Worm (Caenorhabditis elegans) whole organism, late embryonic: Measurements from ENCODE around the gene F20D12.12.

Source experiments
- Y22D7AL.16 ChIP-seq: sonication (generic microtip); optimal IDR thresholded peaks from 2 replicates; lab custom pipeline; 2016; ENCODE audit warnings: missing genetic modification characterization, missing compliant biosample characterization
- ceh-18 ChIP-seq: sonication (generic microtip); optimal IDR thresholded peaks from 2 replicates; lab custom pipeline; 2016; ENCODE audit warnings: missing genetic modification characterization, missing compliant biosample characterization
- ceh-2 ChIP-seq: sonication (generic microtip); optimal IDR thresholded peaks from 2 replicates; lab custom pipeline; 2016; ENCODE audit warnings: missing genotype, missing genetic modification characterization, missing compliant biosample characterization
- ceh-22 ChIP-seq: sonication (generic microtip); optimal IDR thresholded peaks from 2 replicates; lab custom pipeline; 2017; ENCODE audit warnings: missing biosample characterization, missing genetic modification characterization
- ceh-30 ChIP-seq: fragments of 150-350 bp; optimal IDR thresholded peaks from 2 replicates; lab custom pipeline; 2014; ENCODE audit warnings: missing biosample characterization, missing genetic modification characterization
- ceh-31 ChIP-seq: sonication (generic microtip); optimal IDR thresholded peaks from 2 replicates; lab custom pipeline; 2016; ENCODE audit warnings: missing genetic modification characterization, missing compliant biosample characterization
- ceh-34 ChIP-seq: sonication (generic microtip); optimal IDR thresholded peaks from 2 replicates; lab custom pipeline; 2016; ENCODE audit warnings: mild to moderate bottlenecking, missing genetic modification characterization, missing compliant biosample characterization
- ceh-45 ChIP-seq: fragments of 200-800 bp; sonication (Bioruptor generic); IDR thresholded peaks from 2 replicates; pipeline ENCODE4 v1.3.6; 2022; ENCODE audit warnings: missing genetic modification reagents, missing genetic modification characterization, missing compliant biosample characterization
- ceh-48 ChIP-seq: sonication (generic microtip); optimal IDR thresholded peaks from 2 replicates; lab custom pipeline; 2016; ENCODE audit warnings: missing genetic modification characterization, inconsistent platforms, missing compliant biosample characterization
- che-1 ChIP-seq: sonication (generic microtip); optimal IDR thresholded peaks from 2 replicates; lab custom pipeline; 2016; ENCODE audit warnings: mild to moderate bottlenecking, missing genetic modification characterization, missing compliant biosample characterization
- dve-1 ChIP-seq: sonication (generic microtip); optimal IDR thresholded peaks from 2 replicates; lab custom pipeline; 2017; ENCODE audit warnings: antibody characterized with exemption, mild to moderate bottlenecking, missing genetic modification characterization, missing compliant biosample characterization
- elt-2 ChIP-seq: sonication (generic microtip); optimal IDR thresholded peaks from 2 replicates; lab custom pipeline; 2016; ENCODE audit warnings: missing genetic modification reagents, missing genetic modification characterization, missing compliant biosample characterization
- elt-4 ChIP-seq: sonication (generic microtip); optimal IDR thresholded peaks from 2 replicates; lab custom pipeline; 2016; ENCODE audit warnings: missing genetic modification characterization, missing compliant biosample characterization
- ets-4 ChIP-seq: sonication (generic microtip); optimal IDR thresholded peaks from 2 replicates; lab custom pipeline; 2016; ENCODE audit warnings: missing genetic modification characterization, missing compliant biosample characterization
- fax-1 ChIP-seq: sonication (generic microtip); optimal IDR thresholded peaks from 2 replicates; lab custom pipeline; 2016; ENCODE audit warnings: missing genotype, missing genetic modification characterization, missing compliant biosample characterization
- gmeb-2 ChIP-seq: sonication (generic microtip); optimal IDR thresholded peaks from 2 replicates; lab custom pipeline; 2016; ENCODE audit warnings: missing genetic modification characterization, inconsistent platforms, missing compliant biosample characterization
- hlh-30 ChIP-seq: sonication (generic microtip); optimal IDR thresholded peaks from 2 replicates; lab custom pipeline; 2017; ENCODE audit warnings: antibody characterized with exemption, missing genetic modification characterization, missing compliant biosample characterization; ENCODE audit not compliant: insufficient read depth
- lin-11 ChIP-seq: fragments of 200-800 bp; sonication (Bioruptor generic); optimal IDR thresholded peaks from 2 replicates; lab custom pipeline; 2018; ENCODE audit warnings: mild to moderate bottlenecking, missing genetic modification characterization, missing compliant biosample characterization
- nfya-1 ChIP-seq: sonication (generic microtip); optimal IDR thresholded peaks from 2 replicates; lab custom pipeline; 2017; ENCODE audit warnings: missing genetic modification characterization, mild to moderate bottlenecking, missing compliant biosample characterization, antibody characterized with exemption, moderate library complexity
- odd-2 ChIP-seq: sonication (generic microtip); optimal IDR thresholded peaks from 2 replicates; lab custom pipeline; 2017; ENCODE audit warnings: antibody characterized with exemption, mild to moderate bottlenecking, missing genetic modification characterization, missing compliant biosample characterization
- pat-9 ChIP-seq: fragments of 200-800 bp; sonication (Bioruptor generic); optimal IDR thresholded peaks from 2 replicates; lab custom pipeline; 2018; ENCODE audit warnings: mild to moderate bottlenecking, missing genetic modification characterization, moderate library complexity, missing compliant biosample characterization
- pax-1 ChIP-seq: fragments of 150-350 bp; optimal IDR thresholded peaks from 2 replicates; lab custom pipeline; 2014; ENCODE audit warnings: missing biosample characterization, missing genetic modification characterization
- pha-2 ChIP-seq: sonication (generic microtip); optimal IDR thresholded peaks from 2 replicates; lab custom pipeline; 2017; ENCODE audit warnings: mild to moderate bottlenecking, missing genetic modification characterization, missing compliant biosample characterization
- pqm-1 ChIP-seq: sonication (generic microtip); optimal IDR thresholded peaks from 2 replicates; lab custom pipeline; 2016; ENCODE audit warnings: missing genetic modification characterization, missing compliant biosample characterization
- ref-2 ChIP-seq: sonication (generic microtip); optimal IDR thresholded peaks from 2 replicates; lab custom pipeline; 2016; ENCODE audit warnings: missing genetic modification characterization, missing compliant biosample characterization
- rnt-1 ChIP-seq: sonication (generic microtip); optimal IDR thresholded peaks from 2 replicates; lab custom pipeline; 2016; ENCODE audit warnings: missing genetic modification characterization, missing compliant biosample characterization
- sdc-2 ChIP-seq: sonication (generic microtip); optimal IDR thresholded peaks from 2 replicates; lab custom pipeline; 2016; ENCODE audit warnings: missing genotype, missing genetic modification characterization, missing compliant biosample characterization
- syd-9 ChIP-seq: sonication (generic microtip); optimal IDR thresholded peaks from 2 replicates; lab custom pipeline; 2016; ENCODE audit warnings: mild to moderate bottlenecking, missing genetic modification characterization, moderate library complexity, missing compliant biosample characterization
- tbx-2 ChIP-seq: sonication (generic microtip); optimal IDR thresholded peaks from 2 replicates; lab custom pipeline; 2016; ENCODE audit warnings: missing genetic modification characterization, missing compliant biosample characterization
- tbx-7 ChIP-seq: sonication (generic microtip); optimal IDR thresholded peaks from 2 replicates; lab custom pipeline; 2016; ENCODE audit warnings: missing genotype, missing genetic modification characterization, missing compliant biosample characterization
- unc-42 ChIP-seq: sonication (generic microtip); optimal IDR thresholded peaks from 2 replicates; lab custom pipeline; 2016; ENCODE audit warnings: missing genotype, missing genetic modification characterization, missing compliant biosample characterization
- unc-55 ChIP-seq: sonication (generic microtip); optimal IDR thresholded peaks from 2 replicates; lab custom pipeline; 2017; ENCODE audit warnings: missing biosample characterization, missing genetic modification reagents, missing genetic modification characterization
- zip-5 ChIP-seq: sonication (generic microtip); optimal IDR thresholded peaks from 2 replicates; lab custom pipeline; 2016; ENCODE audit warnings: missing genetic modification characterization, missing compliant biosample characterization
- ztf-16 ChIP-seq: sonication (generic microtip); optimal IDR thresholded peaks from 2 replicates; lab custom pipeline; 2017; ENCODE audit warnings: missing genetic modification characterization, missing compliant biosample characterization

The F20D12.12 gene

ce11 chrIV:7898489-7898888 is 48.8 kb upstream of the F20D12.12 start:
- no peak for TF ChIP-seq zip-5 (tag; lab: Kevin White, UChicago)

- TF ChIP-seq sdc-2 (no peak), tbx-2 (tag; lab: Kevin White, UChicago) (peak; percentile 25), unc-55 (GFP tag; lab: Kevin White, UChicago) (peak; percentile 36), tbx-7 (tag; lab: Kevin White, UChicago) (no peak), elt-2 (peak; percentile 87), fax-1 (tag; lab: Kevin White, UChicago) (no peak), unc-42 (tag; lab: Kevin White, UChicago) (peak; percentile 10), ceh-2 (tag; lab: Kevin White, UChicago) (no peak), rnt-1 (tag; lab: Kevin White, UChicago) (no peak), pqm-1 (tag; lab: Kevin White, UChicago) (no peak), nfya-1 (tag; lab: Kevin White, UChicago) (peak; percentile 38)
Observed at ce11 chrIV:7902221-7902904, 44.9 kb upstream of the F20D12.12 start, which contains the start of gene arp-11. TSS of gene arp-11 (minus strand) at chrIV:7902271.

ce11 chrIV:7903359-7903758 is 43.9 kb upstream of the F20D12.12 start, which contains the start of gene C49H3.6:
TSS of gene C49H3.6 (plus strand) at chrIV:7903738.
- no peak for TF ChIP-seq elt-4 (tag; lab: Kevin White, UChicago)
- TF ChIP-seq nfya-1 (tag; lab: Kevin White, UChicago), result peak; percentile 26
- no peak for TF ChIP-seq elt-2
- TF ChIP-seq rnt-1 (tag; lab: Kevin White, UChicago), result no peak
- TF ChIP-seq tbx-2 (tag; lab: Kevin White, UChicago), result no peak
- TF ChIP-seq unc-55 (GFP tag; lab: Kevin White, UChicago), result peak; percentile 22
- TF ChIP-seq syd-9 (tag; lab: Kevin White, UChicago), result no peak
- TF ChIP-seq ztf-16 (tag; lab: Kevin White, UChicago), result no peak
- no peak for TF ChIP-seq Y22D7AL.16 (tag; lab: Kevin White, UChicago)
- no peak for TF ChIP-seq lin-11 (tag; lab: Kevin White, UChicago)
- TF ChIP-seq dve-1, result no peak
- TF ChIP-seq gmeb-2 (tag; lab: Kevin White, UChicago), result no peak
- peak; percentile 38 for TF ChIP-seq ceh-22 (tag; lab: Kevin White, UChicago)
- peak; percentile 19 for TF ChIP-seq ceh-31
- peak; percentile 44 for TF ChIP-seq hlh-30 (tag; lab: Kevin White, UChicago)
- TF ChIP-seq unc-42 (tag; lab: Kevin White, UChicago), result peak; percentile 8
- TF ChIP-seq pha-2, result no peak

- no peak for TF ChIP-seq fax-1 (tag; lab: Kevin White, UChicago)
- TF ChIP-seq che-1 (tag; lab: Kevin White, UChicago), result no peak
- TF ChIP-seq ceh-48 (tag; lab: Kevin White, UChicago), result no peak
- TF ChIP-seq odd-2 (tag; lab: Kevin White, UChicago), result no peak
- TF ChIP-seq unc-42 (tag; lab: Kevin White, UChicago), result no peak
- TF ChIP-seq ceh-45, result no peak
- no peak for TF ChIP-seq ets-4 (tag; lab: Kevin White, UChicago)
- no peak for TF ChIP-seq pha-2
- no peak for TF ChIP-seq ceh-2 (tag; lab: Kevin White, UChicago)
- no peak for TF ChIP-seq gmeb-2 (tag; lab: Kevin White, UChicago)
- TF ChIP-seq, all 69 proteins: peak for 0
Observed at ce11 chrIV:7906643-7907042, 40.6 kb upstream of the F20D12.12 start.

DNA sequence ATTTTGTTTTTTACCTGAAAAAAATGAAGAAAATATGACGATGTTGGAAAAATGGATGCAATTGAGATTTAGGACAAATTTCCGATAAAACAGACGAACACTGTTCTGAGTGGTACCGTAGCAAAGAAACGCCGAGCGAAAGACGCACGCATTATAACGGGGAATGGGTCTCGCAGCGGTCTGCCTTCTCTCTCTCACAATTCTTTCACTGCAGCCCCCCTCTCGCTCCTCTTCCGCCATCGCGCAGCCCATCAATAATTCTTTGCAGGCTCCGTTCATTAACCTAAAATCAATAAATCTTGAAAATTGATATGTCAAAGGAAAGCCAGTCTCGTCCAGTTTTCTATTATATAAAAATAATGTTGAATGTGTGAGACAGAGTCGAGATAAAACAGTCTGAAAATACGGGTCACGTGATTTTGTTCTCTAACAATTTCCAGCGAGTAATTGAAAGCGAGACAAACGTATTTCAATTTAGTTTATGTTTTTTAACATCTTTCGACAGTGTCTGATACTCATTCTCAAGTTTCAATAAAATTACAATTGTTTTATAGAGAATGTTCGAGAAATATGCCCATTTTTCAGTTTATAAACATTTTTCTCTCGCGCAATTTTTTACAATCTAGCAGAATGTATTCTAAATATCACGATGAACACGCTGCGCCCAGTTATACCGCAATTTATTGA is 37.6 kb upstream of the F20D12.12 start:
- TF ChIP-seq nfya-1 (tag; lab: Kevin White, UChicago), result peak; percentile 9
- peak; percentile 68 for TF ChIP-seq hlh-30 (tag; lab: Kevin White, UChicago)
- peak; percentile 6 for TF ChIP-seq ceh-30 (tag; lab: Kevin White, UChicago)
- peak; percentile 3 for TF ChIP-seq tbx-2 (tag; lab: Kevin White, UChicago)
- TF ChIP-seq ceh-48 (tag; lab: Kevin White, UChicago), result peak; percentile 71
- peak; percentile 36 for TF ChIP-seq unc-42 (tag; lab: Kevin White, UChicago)
- TF ChIP-seq ceh-34 (tag; lab: Kevin White, UChicago), result peak; percentile 42
- TF ChIP-seq pax-1, result no peak
- peak; percentile 16 for TF ChIP-seq ceh-18
- no peak for TF ChIP-seq ref-2 (tag; lab: Kevin White, UChicago)
- no peak for TF ChIP-seq pat-9 (tag; lab: Kevin White, UChicago)
